Fruit fly (Drosophila melanogaster) whole organism, embryonic: ENCODE results near the gene pck.

Experiments
- Abd-B ChIP-seq: fragments of 200-800 bp; sonication (Bioruptor generic); optimal IDR thresholded peaks from 2 replicates; lab custom pipeline; 2018; ENCODE audit warnings: missing biosample characterization, mild to moderate bottlenecking, missing genetic modification characterization, moderate library complexity
- CG10147 ChIP-seq: fragments of 200-800 bp; sonication (Bioruptor generic); optimal IDR thresholded peaks from 2 replicates; lab custom pipeline; 2019; ENCODE audit warnings: missing biosample characterization, mild to moderate bottlenecking, missing genetic modification characterization, moderate library complexity
- CG12104 ChIP-seq: fragments of 200-800 bp; sonication (Bioruptor generic); optimal IDR thresholded peaks from 3 replicates; lab custom pipeline; 2016; ENCODE audit warnings: missing biosample characterization, missing genetic modification characterization
- CG14710 ChIP-seq: fragments of 200-800 bp; sonication (Bioruptor generic); optimal IDR thresholded peaks from 3 replicates; lab custom pipeline; 2019; ENCODE audit warnings: missing biosample characterization, mild to moderate bottlenecking, missing genetic modification characterization, moderate library complexity
- CG14965 ChIP-seq: fragments of 200-800 bp; sonication (Bioruptor generic); optimal IDR thresholded peaks from 2 replicates; lab custom pipeline; 2016; ENCODE audit warnings: missing biosample characterization, missing genetic modification characterization, borderline replicate concordance
- CG17612 ChIP-seq: fragments of 200-800 bp; sonication (Bioruptor generic); IDR thresholded peaks from 2 replicates; pipeline ENCODE4 v1.3.6; 2022; ENCODE audit warnings: missing biosample characterization, missing genetic modification characterization
- CG18476 ChIP-seq: fragments of 200-800 bp; sonication (Bioruptor generic); optimal IDR thresholded peaks from 2 replicates; lab custom pipeline; 2016; ENCODE audit warnings: missing biosample characterization, mild to moderate bottlenecking, missing genetic modification characterization
- CG2120 ChIP-seq: fragments of 200-800 bp; sonication (Bioruptor generic); optimal IDR thresholded peaks from 3 replicates; lab custom pipeline; 2016; ENCODE audit warnings: missing biosample characterization, missing genetic modification characterization
- CG31441 ChIP-seq: fragments of 200-800 bp; sonication (Bioruptor generic); IDR thresholded peaks from 2 replicates; pipeline ENCODE4 v1.3.6; 2022; ENCODE audit warnings: missing biosample characterization, missing genetic modification characterization
- CG4424 ChIP-seq: fragments of 200-800 bp; sonication (Bioruptor generic); optimal IDR thresholded peaks from 3 replicates; lab custom pipeline; 2016; ENCODE audit warnings: missing biosample characterization, missing genetic modification characterization
- CG5953 ChIP-seq: fragments of 200-800 bp; sonication (Bioruptor generic); IDR thresholded peaks from 2 replicates; pipeline ENCODE4 v1.3.6; 2022; ENCODE audit warnings: missing biosample characterization, missing genetic modification characterization
- CG6272 ChIP-seq: fragments of 200-800 bp; sonication (Bioruptor generic); IDR thresholded peaks from 2 replicates; pipeline ENCODE4 v1.3.6; 2022; ENCODE audit warnings: missing biosample characterization, missing genetic modification characterization
- CG6683 ChIP-seq: fragments of 200-800 bp; sonication (Bioruptor generic); optimal IDR thresholded peaks from 2 replicates; lab custom pipeline; 2017; ENCODE audit warnings: missing biosample characterization, mild to moderate bottlenecking, missing genetic modification characterization, missing genetic modification reagents
- CG7745 ChIP-seq: fragments of 200-800 bp; sonication (Bioruptor generic); optimal IDR thresholded peaks from 2 replicates; lab custom pipeline; 2018; ENCODE audit warnings: missing biosample characterization, mild to moderate bottlenecking, missing genetic modification characterization, moderate library complexity
- CHES-1-like ChIP-seq: fragments of 200-800 bp; sonication (Bioruptor generic); optimal IDR thresholded peaks from 2 replicates; lab custom pipeline; 2016; ENCODE audit warnings: missing biosample characterization, missing genetic modification characterization
- CoRest ChIP-seq: fragments of 200-800 bp; sonication (Bioruptor generic); optimal IDR thresholded peaks from 3 replicates; lab custom pipeline; 2018; ENCODE audit warnings: missing biosample characterization, mild to moderate bottlenecking, missing genetic modification characterization, moderate library complexity
- Doc3 ChIP-seq: fragments of 200-800 bp; sonication (Bioruptor generic); IDR thresholded peaks from 3 replicates; pipeline ENCODE4 v1.3.6; 2022; ENCODE audit warnings: missing biosample characterization, missing genetic modification characterization; ENCODE audit not compliant: partially characterized antibody
- Ets65A ChIP-seq: fragments of 200-800 bp; sonication (Bioruptor generic); peaks from one replicate; lab custom pipeline; 2016; ENCODE audit warnings: missing biosample characterization, missing genetic modification characterization
- Jarid2 ChIP-seq: fragments of 200-800 bp; sonication (Bioruptor generic); optimal IDR thresholded peaks from 3 replicates; lab custom pipeline; 2017; ENCODE audit warnings: mild to moderate bottlenecking, missing biosample characterization, missing genetic modification reagents, missing genetic modification characterization
- Lpt ChIP-seq: fragments of >200 bp; optimal IDR thresholded peaks from 2 replicates; lab custom pipeline; 2018; ENCODE audit warnings: missing biosample characterization, missing genetic modification characterization
- MBD-R2 ChIP-seq: fragments of 200-800 bp; sonication (Bioruptor generic); IDR thresholded peaks from 2 replicates; pipeline ENCODE4 v1.3.6; 2022; ENCODE audit warnings: missing biosample characterization, missing genetic modification characterization
- NFAT ChIP-seq: fragments of 200-800 bp; sonication (Bioruptor generic); IDR thresholded peaks from 2 replicates; pipeline ENCODE4 v1.3.6; 2022; ENCODE audit warnings: missing biosample characterization, missing genetic modification characterization
- Nf-YB ChIP-seq: fragments of 200-800 bp; sonication (Bioruptor generic); optimal IDR thresholded peaks from 3 replicates; lab custom pipeline; 2019; ENCODE audit warnings: missing biosample characterization, mild to moderate bottlenecking, missing genetic modification characterization, moderate library complexity
- PHDP ChIP-seq: fragments of 200-800 bp; sonication (Bioruptor generic); optimal IDR thresholded peaks from 3 replicates; lab custom pipeline; 2018; ENCODE audit warnings: missing biosample characterization, mild to moderate bottlenecking, missing genetic modification characterization, moderate library complexity
- Six4 ChIP-seq: fragments of 200-800 bp; sonication (Bioruptor generic); optimal IDR thresholded peaks from 2 replicates; lab custom pipeline; 2016; ENCODE audit warnings: missing biosample characterization, missing genetic modification characterization
- YL-1 ChIP-seq: fragments of 200-800 bp; sonication (Bioruptor generic); optimal IDR thresholded peaks from 3 replicates; lab custom pipeline; 2017; ENCODE audit warnings: missing biosample characterization, mild to moderate bottlenecking, missing genetic modification characterization
- ab ChIP-seq: fragments of 200-800 bp; sonication (Bioruptor generic); optimal IDR thresholded peaks from 2 replicates; lab custom pipeline; 2016; ENCODE audit warnings: missing biosample characterization, missing genetic modification characterization
- al ChIP-seq: fragments of 200-800 bp; sonication (Bioruptor generic); IDR thresholded peaks from 2 replicates; pipeline ENCODE4 v1.3.6; 2022; ENCODE audit warnings: missing biosample characterization, missing genetic modification characterization
- ara ChIP-seq: fragments of 200-800 bp; sonication (Bioruptor generic); IDR thresholded peaks from 2 replicates; pipeline ENCODE4 v1.3.6; 2022; ENCODE audit warnings: missing biosample characterization, missing genetic modification characterization
- az2 ChIP-seq: fragments of 200-800 bp; sonication (Bioruptor generic); optimal IDR thresholded peaks from 3 replicates; lab custom pipeline; 2016; ENCODE audit warnings: missing biosample characterization, missing genetic modification characterization
- cas ChIP-seq: fragments of 200-800 bp; sonication (Bioruptor generic); IDR thresholded peaks from 2 replicates; pipeline ENCODE4 v1.3.6; 2022; ENCODE audit warnings: missing biosample characterization, missing genetic modification characterization
- crc ChIP-seq: fragments of 200-800 bp; sonication (Bioruptor generic); optimal IDR thresholded peaks from 2 replicates; lab custom pipeline; 2016; ENCODE audit warnings: missing biosample characterization, missing genetic modification characterization
- croc ChIP-seq: fragments of 200-800 bp; sonication (Bioruptor generic); conservative IDR thresholded peaks from 3 replicates; pipeline ENCODE4 v1.3.6; 2022; ENCODE audit warnings: missing biosample characterization, missing genetic modification characterization
- dm ChIP-seq: fragments of 200-800 bp; sonication (Bioruptor generic); optimal IDR thresholded peaks from 3 replicates; lab custom pipeline; 2016; ENCODE audit warnings: missing biosample characterization, missing genetic modification characterization
- eyg ChIP-seq: fragments of 200-800 bp; sonication (Bioruptor generic); optimal IDR thresholded peaks from 3 replicates; lab custom pipeline; 2016; ENCODE audit warnings: missing biosample characterization, missing genetic modification characterization
- inv ChIP-seq: fragments of 200-800 bp; sonication (Bioruptor generic); IDR thresholded peaks from 2 replicates; pipeline ENCODE4 v1.3.6; 2022; ENCODE audit warnings: missing biosample characterization, missing genetic modification characterization; ENCODE audit not compliant: partially characterized antibody
- klu ChIP-seq: fragments of 200-800 bp; sonication (Bioruptor generic); IDR thresholded peaks from 2 replicates; pipeline ENCODE4 v1.3.6; 2022; ENCODE audit warnings: missing biosample characterization, missing genetic modification characterization
- kni ChIP-seq: fragments of 200-800 bp; sonication (Bioruptor generic); optimal IDR thresholded peaks from 3 replicates; lab custom pipeline; 2017; ENCODE audit warnings: mild to moderate bottlenecking, missing biosample characterization, missing genetic modification reagents, missing genetic modification characterization
- lab ChIP-seq: fragments of 200-800 bp; sonication (Bioruptor generic); optimal IDR thresholded peaks from 3 replicates; lab custom pipeline; 2017; ENCODE audit warnings: missing biosample characterization, missing genetic modification characterization, mild to moderate bottlenecking, moderate library complexity, missing genetic modification reagents
- otp ChIP-seq: fragments of 200-800 bp; sonication (Bioruptor generic); IDR thresholded peaks from 3 replicates; pipeline ENCODE4, ENCODE4 v1.3.6; 2022; ENCODE audit warnings: missing biosample characterization, missing genetic modification characterization
- p53 ChIP-seq: fragments of 200-800 bp; sonication (Bioruptor generic); optimal IDR thresholded peaks from 2 replicates; lab custom pipeline; 2016; ENCODE audit warnings: missing biosample characterization, missing genetic modification characterization
- psq ChIP-seq: fragments of 200-800 bp; sonication (Bioruptor generic); optimal IDR thresholded peaks from 2 replicates; lab custom pipeline; 2017; ENCODE audit warnings: missing biosample characterization, missing genetic modification characterization
- ranshi ChIP-seq: fragments of 200-800 bp; sonication (Bioruptor generic); IDR thresholded peaks from 2 replicates; pipeline ENCODE4 v1.3.6; 2022; ENCODE audit warnings: missing biosample characterization, missing genetic modification characterization
- row ChIP-seq: fragments of 200-800 bp; sonication (Bioruptor generic); IDR thresholded peaks from 3 replicates; pipeline ENCODE4 v1.3.6; 2022; ENCODE audit warnings: missing biosample characterization, missing genetic modification characterization
- sc ChIP-seq, 3 experiments: fragments of >200 bp in 2 of 3; fragments of 200-800 bp in 1 of 3; sonication (Bioruptor generic) in 1 of 3; optimal IDR thresholded peaks; 2 replicates in 2 of 3; 3 replicates in 1 of 3; lab custom pipeline; 2017; ENCODE audit warnings: mild to moderate bottlenecking in 1 of 3, missing biosample characterization in 1 of 3, missing genetic modification characterization in 1 of 3, missing genetic modification reagents in 1 of 3
- sim ChIP-seq: fragments of 200-800 bp; sonication (Bioruptor generic); IDR thresholded peaks from 2 replicates; pipeline ENCODE4 v1.3.6; 2022; ENCODE audit warnings: missing biosample characterization, missing genetic modification characterization
- sr ChIP-seq: fragments of 200-800 bp; sonication (Bioruptor generic); IDR thresholded peaks from 3 replicates; pipeline ENCODE4 v1.3.6; 2022; ENCODE audit warnings: missing biosample characterization, missing genetic modification characterization
- ssp ChIP-seq: fragments of 200-800 bp; sonication (Bioruptor generic); IDR thresholded peaks from 2 replicates; pipeline ENCODE4 v1.3.6; 2022; ENCODE audit warnings: missing biosample characterization, missing genetic modification characterization
- tap ChIP-seq: fragments of 200-800 bp; optimal IDR thresholded peaks from 3 replicates; lab custom pipeline; 2019; ENCODE audit warnings: missing biosample characterization, mild to moderate bottlenecking, missing genetic modification characterization, moderate library complexity

The pck gene

dm6 chrX:1482840-1483518 lies 12.5 kb downstream of the pck start, which contains the start of the genes sta and inc (continued):
- TF ChIP-seq sc (optimal IDR thresholded peaks at IDR 0.05; lab: Kevin White, UChicago) (no peak), sc (GFP tag; optimal IDR thresholded peaks at IDR 0.05; lab: Kevin White, UChicago) (peak; percentile 31), eyg (GFP tag; lab: Kevin White, UChicago) (peak; percentile 26), MBD-R2 (GFP tag; lab: Robert Waterston, UW) (peak; percentile 61), Ets65A (no peak), inv (GFP tag; lab: Robert Waterston, UW) (peak; percentile 38; the same call in 1 of the 2 replicates), Abd-B (GFP tag; lab: Kevin White, UChicago) (no peak), NFAT (GFP tag; lab: Robert Waterston, UW) (peak; percentile 58; the same call in 1 of the 2 replicates), ara (GFP tag; lab: Robert Waterston, UW) (no peak), klu (no peak), CG17612 (no peak), p53 (peak; percentile 66), CG5953 (GFP tag; lab: Robert Waterston, UW) (no peak), CG14710 (tag; lab: Kevin White, UChicago) (peak; percentile 75), CoRest (tag; lab: Kevin White, UChicago) (peak; percentile 44), CG6272 (no peak), CG14965 (GFP tag; lab: Kevin White, UChicago) (no peak), sim (GFP tag; lab: Robert Waterston, UW) (peak; percentile 58), az2 (GFP tag; lab: Kevin White, UChicago) (no peak), CG6683 (GFP tag; lab: Kevin White, UChicago) (peak; percentile 56), ab (GFP tag; lab: Kevin White, UChicago) (no peak), Jarid2 (peak; percentile 76), cas (no peak), dm (GFP tag; lab: Kevin White, UChicago) (peak; percentile 90), CG31441 (peak; percentile 72), CG2120 (peak; percentile 60), ssp (0 out of 2 replicates have a peak, but pooled peaks have one; percentile 6), crc (GFP tag; lab: Kevin White, UChicago) (no peak), Six4 (peak; percentile 22), psq (GFP tag; lab: Kevin White, UChicago) (no peak), CG10147 (GFP tag; lab: Kevin White, UChicago) (peak; percentile 55), Nf-YB (GFP tag; lab: Kevin White, UChicago) (peak; percentile 52), row (peak; percentile 33; the same call in 1 of the 3 replicates), Doc3 (GFP tag; lab: Robert Waterston, UW) (peak; percentile 42; the same call in 1 of the 3 replicates), ranshi (GFP tag; lab: Robert Waterston, UW) (peak; percentile 52; the same call in 1 of the 2 replicates), lab (GFP tag; lab: Kevin White, UChicago) (peak; percentile 92), CG12104 (peak; percentile 61), sr (GFP tag; lab: Robert Waterston, UW) (0 out of 3 replicates have a peak, but pooled peaks have one; percentile 8), al (GFP tag; lab: Robert Waterston, UW) (no peak), kni (GFP tag; lab: Kevin White, UChicago) (peak; percentile 64), CG18476 (GFP tag; lab: Kevin White, UChicago) (peak; percentile 5), CG7745 (tag; lab: Kevin White, UChicago) (peak; percentile 26), Lpt (GFP tag; lab: Kevin White, UChicago) (no peak), croc (GFP tag; lab: Robert Waterston, UW) (no peak; the same call in 2 of the 3 replicates), tap (peak; percentile 35), otp (GFP tag; lab: Robert Waterston, UW) (peak; percentile 40; the same call in 1 of the 3 replicates), PHDP (tag; lab: Kevin White, UChicago) (peak; percentile 79), CHES-1-like (GFP tag; lab: Kevin White, UChicago) (peak; percentile 84), YL-1 (peak; percentile 94), CG4424 (GFP tag; lab: Kevin White, UChicago) (peak; percentile 55)
